Fruit fly (Drosophila melanogaster): ENCODE data around the gene CG7950.
A peak's percentile ranks its signal among the peaks of the same experiment; 100 is the strongest.

The CG7950 gene

DNA sequence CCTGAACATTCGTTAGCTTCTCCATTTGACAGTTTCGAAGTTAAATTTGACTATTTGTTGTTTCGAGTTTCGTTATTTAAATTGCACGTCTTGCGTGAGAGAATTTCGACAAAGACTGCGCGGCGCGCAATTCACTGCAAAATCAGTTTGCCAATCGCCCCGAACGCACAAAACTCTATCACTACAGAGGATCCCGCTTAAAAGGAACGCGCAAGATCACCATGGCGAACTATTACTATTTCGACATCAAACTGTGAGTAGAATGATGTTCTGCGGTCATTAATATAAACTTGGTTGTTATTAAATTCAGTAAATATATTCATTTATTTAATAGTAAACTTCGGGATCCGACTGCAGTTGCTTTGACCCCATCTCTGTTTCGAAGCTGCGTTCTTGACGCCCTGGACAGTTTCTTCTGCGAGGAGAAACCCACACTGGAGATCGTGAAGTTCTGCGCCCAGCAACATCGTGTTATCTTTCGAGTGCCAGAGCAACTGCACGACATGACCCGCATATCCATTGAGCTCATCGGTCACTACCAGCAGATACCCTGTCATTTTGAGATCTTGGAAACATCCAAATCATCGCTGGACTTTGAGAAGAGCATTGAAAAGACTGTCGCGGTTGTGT is 629 bp upstream of the CG7950 start, which contains the start of the genes Rpp14b and spn-A:
Gene Rpp14b, plus strand, starts transcription at position 43 of the 630 bp plus-strand sequence.
Gene spn-A, minus strand, starts transcription at position 123 of the 630 bp plus-strand sequence.
- TF ChIP-seq Myc (optimal IDR thresholded peaks at IDR 0.05) (no peak), h (optimal IDR thresholded peaks at IDR 0.05) (peak; percentile 26), ttk (optimal IDR thresholded peaks at IDR 0.05) (no peak), Sin3A (optimal IDR thresholded peaks at IDR 0.05) (no peak), psq (optimal IDR thresholded peaks at IDR 0.05) (no peak), insv (optimal IDR thresholded peaks at IDR 0.05) (peak; percentile 11)

DNA sequence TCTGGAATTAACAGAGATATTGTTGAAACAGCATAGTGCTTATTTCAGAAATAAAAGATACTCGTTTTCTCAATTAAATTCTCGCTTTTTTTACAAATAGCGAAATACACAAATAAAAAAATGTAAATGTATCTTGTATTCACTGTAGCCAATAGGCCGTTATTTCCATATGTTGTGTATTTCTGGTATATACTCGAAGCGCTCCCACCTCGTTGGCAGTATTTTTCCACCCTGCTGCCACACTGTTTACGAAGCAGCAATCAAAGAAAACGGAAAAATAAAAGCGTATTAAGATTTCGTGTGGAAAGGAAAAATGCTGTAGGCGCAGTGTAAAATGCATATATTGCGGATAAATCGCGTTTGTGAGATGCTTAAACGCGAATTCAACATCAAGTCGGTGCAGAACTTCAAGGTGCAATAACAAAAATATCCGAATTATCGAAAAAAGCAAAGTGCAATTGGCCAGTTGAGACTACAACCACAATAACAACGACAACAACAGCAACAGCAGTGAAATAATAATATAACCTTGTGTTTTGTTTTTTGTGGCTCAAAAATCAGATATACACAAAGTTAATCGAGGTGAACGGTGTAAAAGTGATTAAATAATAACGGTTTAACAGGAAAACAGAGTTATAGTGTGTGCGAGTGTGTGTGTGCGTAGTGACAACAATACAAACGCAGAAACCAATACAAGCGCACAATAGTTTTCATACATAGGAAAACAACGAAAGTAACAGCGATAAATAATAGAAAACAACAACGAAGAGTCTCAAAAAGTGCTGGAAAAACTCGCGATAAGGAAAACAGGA is 1.6 kb downstream of the CG7950 start, which contains the start of gene sima:
Gene sima, plus strand, starts transcription at position 255 of the 812 bp plus-strand sequence.
- peak; percentile 93 for TF ChIP-seq psq (optimal IDR thresholded peaks at IDR 0.05)
- TF ChIP-seq h (optimal IDR thresholded peaks at IDR 0.05) = no peak

DNA sequence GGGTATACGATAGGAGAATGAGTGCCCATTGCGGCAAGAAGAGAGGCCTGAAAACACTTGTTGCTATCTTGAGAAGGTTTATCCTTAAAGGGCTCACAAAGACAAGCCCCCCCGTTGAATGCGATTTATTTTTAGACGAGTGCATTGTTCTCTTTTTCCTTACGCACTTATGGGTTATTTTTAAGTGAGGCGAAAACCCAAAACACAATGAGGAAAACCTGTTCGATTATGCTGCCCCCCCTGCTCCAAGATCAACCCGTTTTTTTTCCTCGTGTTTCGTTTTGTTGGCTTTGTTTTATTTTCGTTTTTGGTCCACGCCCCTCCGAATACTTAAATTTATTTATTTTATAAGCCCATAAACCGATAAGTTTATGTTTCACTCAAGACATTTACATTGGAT is 3.3 kb downstream of the CG7950 start:
- TF ChIP-seq insv (optimal IDR thresholded peaks at IDR 0.05) = no peak
- no peak for TF ChIP-seq h (optimal IDR thresholded peaks at IDR 0.05)
- TF ChIP-seq Myc (optimal IDR thresholded peaks at IDR 0.05) = no peak
- TF ChIP-seq psq (optimal IDR thresholded peaks at IDR 0.05) = no peak
- TF ChIP-seq Sin3A (optimal IDR thresholded peaks at IDR 0.05) = no peak
- no peak for TF ChIP-seq ttk (optimal IDR thresholded peaks at IDR 0.05)

DNA sequence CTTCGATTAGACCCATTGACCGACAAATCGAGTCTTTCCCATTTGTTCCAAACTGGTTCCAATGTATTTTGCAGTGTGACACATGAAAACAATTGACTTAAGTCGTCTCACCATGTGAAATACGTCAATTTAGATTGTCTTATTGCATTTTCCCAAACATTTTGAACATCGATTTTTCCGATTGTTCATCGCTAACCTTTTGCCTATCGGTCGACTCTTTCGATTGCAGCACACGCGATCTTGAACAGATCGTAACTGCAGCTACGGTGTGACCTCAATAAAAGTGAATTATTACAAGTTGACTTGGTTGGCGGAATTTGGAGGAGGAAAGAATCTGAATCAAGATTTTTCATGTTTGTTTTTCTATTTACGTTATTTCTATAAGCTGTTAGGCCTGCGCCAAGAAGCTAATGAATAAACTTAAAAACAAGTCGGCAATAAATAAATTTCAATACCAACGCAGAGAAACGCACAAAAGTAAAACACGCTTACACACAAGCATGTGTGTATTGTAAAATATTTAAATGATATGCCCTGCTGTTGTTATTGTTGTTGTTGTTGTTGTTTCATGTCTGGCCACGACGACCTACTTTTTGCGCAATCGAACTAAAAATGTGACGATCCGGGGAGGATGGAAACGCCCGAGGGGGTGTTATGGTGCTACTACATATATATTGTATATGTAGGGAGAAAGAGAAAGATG is 3.9 kb downstream of the CG7950 start:
- TF ChIP-seq Sin3A (optimal IDR thresholded peaks at IDR 0.05) = no peak
- TF ChIP-seq psq (optimal IDR thresholded peaks at IDR 0.05) = no peak

DNA sequence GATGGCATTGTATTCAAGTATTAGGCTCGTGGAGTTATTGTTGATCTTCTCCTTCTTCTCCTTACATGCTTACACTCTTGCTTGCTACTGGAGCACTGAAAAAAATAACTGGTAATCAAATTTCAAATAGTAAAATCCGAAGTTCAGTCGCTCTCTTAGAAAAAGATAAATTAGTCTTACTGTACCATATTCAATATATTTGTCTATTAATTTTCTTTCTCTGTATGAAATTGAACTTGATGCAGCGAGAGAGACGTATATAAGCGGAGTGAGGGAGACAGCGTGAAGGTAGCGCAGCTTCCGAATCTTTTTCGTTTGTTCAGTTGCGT is 4.5 kb downstream of the CG7950 start:
- TF ChIP-seq psq (optimal IDR thresholded peaks at IDR 0.05) (no peak), insv (optimal IDR thresholded peaks at IDR 0.05) (no peak), h (optimal IDR thresholded peaks at IDR 0.05) (no peak), ttk (optimal IDR thresholded peaks at IDR 0.05) (no peak)

DNA sequence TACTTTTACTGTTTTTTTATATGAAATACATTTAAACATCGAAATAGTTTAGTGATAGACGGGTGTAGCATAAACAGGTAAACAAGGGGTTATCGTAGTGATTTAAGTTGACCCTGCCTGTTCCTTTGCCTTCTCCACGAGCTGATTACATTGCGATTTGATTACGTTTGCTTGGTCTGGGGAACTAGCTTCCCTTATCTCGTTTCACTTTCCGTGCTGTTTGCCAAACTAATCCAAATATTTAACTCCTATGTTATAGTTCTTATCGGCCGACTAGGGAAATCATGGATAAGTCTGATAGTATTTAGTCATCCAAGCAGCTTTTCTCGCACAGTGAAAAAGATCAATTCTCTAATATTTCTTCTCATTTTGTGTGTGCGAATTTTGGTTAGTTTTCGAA is 5.3 kb downstream of the CG7950 start:
- TF ChIP-seq Sin3A (optimal IDR thresholded peaks at IDR 0.05) (no peak), ttk (optimal IDR thresholded peaks at IDR 0.05) (no peak), psq (optimal IDR thresholded peaks at IDR 0.05) (no peak), h (optimal IDR thresholded peaks at IDR 0.05) (no peak), Myc (optimal IDR thresholded peaks at IDR 0.05) (no peak), insv (optimal IDR thresholded peaks at IDR 0.05) (no peak)

DNA sequence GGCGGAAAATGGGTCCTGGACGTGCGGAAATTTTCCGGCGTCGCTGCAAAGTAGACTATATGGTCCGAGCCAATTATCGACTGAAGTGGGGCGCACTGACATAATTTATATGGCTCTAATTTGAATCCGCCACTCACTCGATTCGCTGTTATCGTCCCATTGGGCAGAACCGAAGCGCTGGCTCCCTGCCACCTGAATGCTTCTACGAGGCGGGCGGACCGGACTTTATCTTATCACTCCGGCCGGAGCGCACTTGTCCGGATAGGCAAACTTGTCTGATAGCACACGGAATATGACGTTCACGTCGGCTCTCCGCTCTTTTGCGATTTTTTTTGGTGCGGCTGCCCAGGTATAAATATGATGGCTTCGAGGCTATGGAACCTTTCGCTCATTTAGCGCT is 5.9 kb downstream of the CG7950 start:
- TF ChIP-seq h (optimal IDR thresholded peaks at IDR 0.05) = no peak
- TF ChIP-seq insv (optimal IDR thresholded peaks at IDR 0.05) = no peak
- no peak for TF ChIP-seq Sin3A (optimal IDR thresholded peaks at IDR 0.05)
- no peak for TF ChIP-seq psq (optimal IDR thresholded peaks at IDR 0.05)
- no peak for TF ChIP-seq ttk (optimal IDR thresholded peaks at IDR 0.05)

DNA sequence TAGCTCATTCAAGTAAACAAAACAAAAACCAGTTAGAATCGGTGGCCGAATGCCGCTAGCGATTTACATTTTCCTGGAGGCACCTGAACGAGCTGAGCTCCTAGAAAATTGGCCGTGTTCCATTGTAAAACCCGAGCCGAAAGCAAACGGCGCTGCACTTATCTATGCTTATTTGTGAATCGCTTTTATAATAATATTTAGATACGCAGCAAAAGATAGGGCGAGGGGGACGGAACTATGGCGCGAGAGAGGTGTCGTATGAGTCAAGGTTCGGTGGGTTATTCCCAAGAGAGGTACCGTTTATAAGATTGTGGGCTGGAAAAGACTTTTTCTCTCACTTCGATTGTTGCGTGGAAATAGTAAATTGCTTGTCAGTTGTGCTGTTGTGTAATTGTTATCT is 7.0 kb downstream of the CG7950 start:
- TF ChIP-seq Sin3A (optimal IDR thresholded peaks at IDR 0.05) (no peak), ttk (optimal IDR thresholded peaks at IDR 0.05) (no peak), psq (optimal IDR thresholded peaks at IDR 0.05) (no peak), h (optimal IDR thresholded peaks at IDR 0.05) (no peak)

DNA sequence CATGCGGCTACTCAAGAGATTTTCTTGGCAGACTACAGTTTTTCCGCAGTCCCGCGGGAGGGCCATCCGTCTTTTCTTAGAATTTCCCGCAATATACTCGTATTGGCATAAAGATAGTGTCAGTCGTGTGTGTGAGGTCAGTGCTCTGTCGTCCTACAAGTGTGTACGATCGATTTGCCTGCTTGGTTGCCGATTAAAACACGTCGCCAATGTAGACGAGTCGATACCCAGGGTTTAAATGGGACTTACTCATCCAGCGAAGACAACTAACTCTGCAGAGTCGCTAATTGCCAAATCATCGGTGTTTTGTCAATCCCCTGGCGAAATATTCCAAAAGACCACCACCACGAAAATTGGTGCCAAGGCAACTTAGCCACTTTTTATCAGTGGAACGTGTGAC is 9.3 kb downstream of the CG7950 start:
- TF ChIP-seq h (optimal IDR thresholded peaks at IDR 0.05) (no peak), Sin3A (optimal IDR thresholded peaks at IDR 0.05) (no peak), Myc (optimal IDR thresholded peaks at IDR 0.05) (no peak), insv (optimal IDR thresholded peaks at IDR 0.05) (no peak), psq (optimal IDR thresholded peaks at IDR 0.05) (no peak), ttk (optimal IDR thresholded peaks at IDR 0.05) (no peak)

DNA sequence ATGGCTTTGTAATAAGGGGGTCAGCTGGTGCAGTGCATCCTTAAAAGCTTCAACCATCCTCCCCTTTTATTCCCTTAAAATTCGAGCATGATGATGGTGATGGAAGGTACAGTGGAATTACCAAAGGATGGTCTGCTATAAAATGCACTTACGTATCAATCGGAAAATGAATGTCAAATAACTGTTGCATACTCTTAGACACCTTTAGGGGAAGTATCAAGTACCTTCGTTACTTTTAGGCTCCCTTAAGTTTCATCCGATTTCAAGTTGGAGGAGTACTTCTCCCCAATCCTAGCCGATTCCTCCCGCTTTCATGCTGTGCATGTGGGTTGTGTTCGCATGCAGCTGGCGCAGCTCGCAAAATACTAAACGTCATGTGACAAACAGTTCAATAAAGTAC is 13.5 kb downstream of the CG7950 start:
- TF ChIP-seq h (optimal IDR thresholded peaks at IDR 0.05) = no peak

DNA sequence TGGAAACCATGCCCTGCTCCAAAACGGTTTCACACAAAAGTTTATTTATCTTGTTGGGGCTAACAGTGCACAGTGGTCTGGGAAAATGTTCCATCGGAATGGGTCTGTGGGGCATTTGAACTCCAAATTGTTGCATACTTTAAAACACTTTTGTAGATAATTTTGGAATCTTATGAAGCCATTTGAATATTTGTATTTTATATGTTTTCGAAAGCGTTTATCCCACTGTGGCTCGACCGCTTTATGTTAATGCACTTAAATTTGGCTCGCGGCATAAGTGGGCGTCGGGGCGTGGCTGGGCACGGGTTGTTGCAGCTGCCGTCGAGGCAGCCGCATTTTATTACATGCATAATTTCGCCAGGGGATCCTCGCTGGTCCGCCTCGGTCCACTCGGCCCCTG is 15.2 kb downstream of the CG7950 start:
- no peak for TF ChIP-seq Myc (optimal IDR thresholded peaks at IDR 0.05)
- TF ChIP-seq Sin3A (optimal IDR thresholded peaks at IDR 0.05) = no peak
- no peak for TF ChIP-seq h (optimal IDR thresholded peaks at IDR 0.05)
- no peak for TF ChIP-seq ttk (optimal IDR thresholded peaks at IDR 0.05)
- TF ChIP-seq psq (optimal IDR thresholded peaks at IDR 0.05) = no peak
- no peak for TF ChIP-seq insv (optimal IDR thresholded peaks at IDR 0.05)

DNA sequence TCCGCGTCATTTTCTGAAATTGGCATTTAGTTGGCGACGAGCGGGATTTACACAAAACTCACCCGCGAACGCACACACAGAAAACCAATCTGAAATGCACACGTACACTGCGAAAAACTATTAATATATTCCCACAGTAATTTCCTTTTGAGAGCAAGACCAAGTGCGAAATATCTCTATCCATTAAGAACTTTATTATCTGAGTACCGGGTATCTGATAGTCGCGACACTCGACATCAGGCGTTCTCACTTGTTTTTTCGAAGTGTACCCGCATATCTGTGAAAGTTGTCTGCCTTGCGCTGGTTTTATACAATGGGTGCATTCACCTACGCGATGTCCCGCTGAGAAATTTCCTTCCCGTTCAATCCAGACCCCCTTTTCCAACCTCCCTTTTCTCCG is 19.4 kb downstream of the CG7950 start:
- no peak for TF ChIP-seq Sin3A (optimal IDR thresholded peaks at IDR 0.05)
- no peak for TF ChIP-seq psq (optimal IDR thresholded peaks at IDR 0.05)
- no peak for TF ChIP-seq insv (optimal IDR thresholded peaks at IDR 0.05)
- TF ChIP-seq ttk (optimal IDR thresholded peaks at IDR 0.05) = no peak

DNA sequence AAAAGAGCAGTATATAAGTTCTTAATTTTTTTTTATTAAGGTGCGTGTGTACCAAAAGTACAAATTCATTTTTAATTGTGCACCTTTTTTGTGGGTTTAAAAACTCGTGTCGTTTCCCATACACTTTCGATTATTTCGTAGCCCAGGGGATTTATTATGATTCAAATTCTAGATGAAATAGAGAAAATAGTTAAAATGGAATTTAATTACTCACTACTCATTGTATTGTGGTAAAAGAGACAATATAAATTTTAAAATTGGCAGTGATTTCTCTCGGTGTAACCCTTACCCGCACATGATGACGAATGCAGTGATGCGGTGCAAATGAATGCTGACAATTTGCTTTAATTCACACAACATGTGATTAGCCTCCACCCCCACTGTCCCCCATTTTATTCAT is 26.6 kb downstream of the CG7950 start:
- no peak for TF ChIP-seq insv (optimal IDR thresholded peaks at IDR 0.05)
- TF ChIP-seq Sin3A (optimal IDR thresholded peaks at IDR 0.05) = no peak
- no peak for TF ChIP-seq ttk (optimal IDR thresholded peaks at IDR 0.05)
- TF ChIP-seq h (optimal IDR thresholded peaks at IDR 0.05) = no peak
- no peak for TF ChIP-seq Myc (optimal IDR thresholded peaks at IDR 0.05)
- no peak for TF ChIP-seq psq (optimal IDR thresholded peaks at IDR 0.05)
